Worm (Caenorhabditis elegans) whole organism, L3 larva: Measurements from ENCODE around the gene his-32.

Source experiments
- ZK546.5 ChIP-seq: sonication (generic microtip); optimal IDR thresholded peaks from 2 replicates; lab custom pipeline; 2017; ENCODE audit warnings: missing biosample characterization, missing genetic modification characterization
- aly-2 ChIP-seq: fragments of 150-350 bp; optimal IDR thresholded peaks from 2 replicates; lab custom pipeline; 2014; ENCODE audit warnings: missing biosample characterization, missing genetic modification characterization
- ceh-16 ChIP-seq: sonication (generic microtip); optimal IDR thresholded peaks from 2 replicates; lab custom pipeline; 2017; ENCODE audit warnings: missing biosample characterization, missing genetic modification characterization
- egl-27 ChIP-seq: sonication (generic microtip); optimal IDR thresholded peaks from 4 replicates; lab custom pipeline; 2017; ENCODE audit warnings: missing biosample characterization, missing genetic modification reagents, missing genetic modification characterization
- lin-15B ChIP-seq: fragments of 150-350 bp; optimal IDR thresholded peaks from 2 replicates; lab custom pipeline; 2014; ENCODE audit warnings: missing biosample characterization, missing genetic modification characterization
- lin-39 ChIP-seq: fragments of 150-350 bp; optimal IDR thresholded peaks from 2 replicates; lab custom pipeline; 2018; ENCODE audit warnings: missing biosample characterization, missing genetic modification reagents, missing genetic modification characterization
- mml-1 ChIP-seq: fragments of 150-350 bp; sonication (generic microtip); optimal IDR thresholded peaks from 3 replicates; lab custom pipeline; 2014; ENCODE audit warnings: missing biosample characterization, missing genetic modification characterization
- nfya-1 ChIP-seq: sonication (generic microtip); optimal IDR thresholded peaks from 2 replicates; lab custom pipeline; 2017; ENCODE audit warnings: missing genetic modification characterization, mild to moderate bottlenecking, missing compliant biosample characterization, antibody characterized with exemption, moderate library complexity; ENCODE audit not compliant: insufficient read depth
- nhr-12 ChIP-seq: fragments of 150-350 bp; optimal IDR thresholded peaks from 2 replicates; lab custom pipeline; 2014; ENCODE audit warnings: missing biosample characterization, missing genetic modification characterization
- skn-1 ChIP-seq: fragments of 150-350 bp; optimal IDR thresholded peaks from 2 replicates; lab custom pipeline; 2014; ENCODE audit warnings: missing biosample characterization, missing genetic modification characterization
- unc-62 ChIP-seq: fragments of 150-350 bp; sonication (generic microtip); optimal IDR thresholded peaks from 4 replicates; lab custom pipeline; 2014; ENCODE audit warnings: missing biosample characterization, missing genetic modification reagents, missing genetic modification characterization

DNA sequence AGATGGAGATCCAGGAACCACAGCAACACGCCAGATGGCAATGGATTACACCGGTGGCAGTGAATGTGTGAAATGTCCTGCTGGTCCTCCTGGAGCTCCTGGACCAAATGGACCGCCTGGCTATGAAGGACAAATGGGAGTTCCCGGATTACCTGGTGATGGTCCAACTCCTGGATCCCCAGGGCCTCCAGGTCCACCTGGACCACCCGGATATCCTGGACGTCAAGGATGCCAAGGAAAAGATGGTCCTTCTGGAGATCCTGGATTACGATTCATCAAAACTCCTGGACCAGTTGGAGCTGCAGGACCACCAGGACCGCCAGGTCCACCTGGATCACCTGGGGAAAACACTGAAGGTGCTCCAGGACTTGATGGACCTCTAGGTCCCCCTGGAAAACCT lies 23.2 kb downstream of the his-32 start:
- TF ChIP-seq lin-39 (no peak), unc-62 (no peak), ZK546.5 (tag; lab: Kevin White, UChicago) (no peak), mml-1 (tag; lab: Kevin White, UChicago) (no peak), aly-2 (tag; lab: Kevin White, UChicago) (no peak), nfya-1 (tag; lab: Kevin White, UChicago) (no peak), lin-15B (tag; lab: Kevin White, UChicago) (no peak), skn-1 (no peak), ceh-16 (tag; lab: Kevin White, UChicago) (no peak), egl-27 (tag; lab: Kevin White, UChicago) (no peak), nhr-12 (tag; lab: Kevin White, UChicago) (no peak)
